Worm (Caenorhabditis elegans): Measurements from ENCODE around the gene npr-22.
A peak's percentile ranks its signal among the peaks of the same experiment; 100 is the strongest.

ce11 chrIV:8611886-8612542, 52.8 kb downstream of the npr-22 start, which contains the start of the genes F42A9.17 and cyp-33E2:
- no peak for TF ChIP-seq skn-1 (tag; optimal IDR thresholded peaks at IDR 0.05)
- no peak for TF ChIP-seq ztf-11 (tag; optimal IDR thresholded peaks at IDR 0.05)
- no peak for TF ChIP-seq nhr-23 (tag; optimal IDR thresholded peaks at IDR 0.05)
- TF ChIP-seq aly-2 (tag; optimal IDR thresholded peaks at IDR 0.05): no peak
- no peak for TF ChIP-seq lin-39 (tag; optimal IDR thresholded peaks at IDR 0.05)
- no peak for TF ChIP-seq unc-62 (GFP tag; optimal IDR thresholded peaks at IDR 0.05)
- no peak for TF ChIP-seq elt-1 (tag; optimal IDR thresholded peaks at IDR 0.05)
- no peak for TF ChIP-seq sea-2 (GFP tag; optimal IDR thresholded peaks at IDR 0.05)
- no peak for TF ChIP-seq nhr-237 (tag; optimal IDR thresholded peaks at IDR 0.05)
- TF ChIP-seq nhr-12 (tag; optimal IDR thresholded peaks at IDR 0.05): no peak
- peak; percentile 91 for TF ChIP-seq pha-4 (tag; optimal IDR thresholded peaks at IDR 0.05)
- no peak for TF ChIP-seq nhr-28 (tag; optimal IDR thresholded peaks at IDR 0.05)
- no peak for TF ChIP-seq unc-39 (tag; optimal IDR thresholded peaks at IDR 0.05)

Measured in whole organism, L3 larva.